Worm (Caenorhabditis elegans) whole organism, L4/young adult: ENCODE measurements around the gene R09E10.1.

Experiments
- W03F9.2 ChIP-seq: fragments of 150-350 bp; optimal IDR thresholded peaks from 2 replicates; lab custom pipeline; 2014; ENCODE audit warnings: missing biosample characterization, missing genetic modification characterization
- him-1 ChIP-seq: sonication (generic microtip); optimal IDR thresholded peaks from 2 replicates; lab custom pipeline; 2016; ENCODE audit warnings: missing genotype, missing genetic modification reagents, missing genetic modification characterization, missing compliant biosample characterization

DNA sequence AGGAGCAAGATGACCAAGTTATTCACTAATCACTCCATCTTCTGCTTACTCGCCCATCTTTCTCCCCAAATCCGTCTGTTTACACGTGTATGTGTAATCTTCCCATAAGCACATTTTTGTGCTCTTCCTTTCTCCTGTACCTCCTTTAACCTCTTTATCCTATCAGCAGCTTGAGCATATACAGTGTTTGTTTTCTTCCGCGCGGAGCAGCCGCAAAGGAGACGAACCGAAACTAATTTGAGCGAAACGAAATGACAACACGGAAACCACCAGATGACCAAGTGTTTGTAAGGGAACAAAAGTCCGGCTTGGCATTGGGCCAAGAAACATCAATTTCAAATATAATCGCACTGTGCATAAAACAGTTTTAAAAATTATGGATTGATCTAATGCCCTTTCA lies 18.2 kb downstream of the R09E10.1 start:
- TF ChIP-seq W03F9.2 (tag; lab: Kevin White, UChicago) = no peak
- TF ChIP-seq him-1 (tag; lab: Kevin White, UChicago) = no peak
